Fruit fly (Drosophila melanogaster) whole organism, prepupa: Measurements from ENCODE around the gene CG32855.

ENCODE experiments used
- Blimp-1 ChIP-seq: fragments of 200-800 bp; sonication (Bioruptor generic); optimal IDR thresholded peaks from 3 replicates; lab custom pipeline; 2017; ENCODE audit warnings: missing biosample characterization, missing genetic modification characterization, mild to moderate bottlenecking, moderate library complexity, missing genetic modification reagents
- CG10631 ChIP-seq: fragments of 200-800 bp; sonication (Bioruptor generic); optimal IDR thresholded peaks from 2 replicates; lab custom pipeline; 2016; ENCODE audit warnings: missing biosample characterization, missing genetic modification characterization
- CG11294 ChIP-seq: fragments of 200-800 bp; sonication (Bioruptor generic); IDR thresholded peaks from 2 replicates; pipeline ENCODE4 v1.3.6; 2022; ENCODE audit warnings: missing biosample characterization, missing genetic modification characterization
- CG11762 ChIP-seq: fragments of 200-800 bp; sonication (Bioruptor generic); optimal IDR thresholded peaks from 3 replicates; lab custom pipeline; 2016; ENCODE audit warnings: missing biosample characterization, missing genetic modification characterization; ENCODE audit not compliant: insufficient read depth
- CG11902 ChIP-seq: fragments of 200-800 bp; sonication (Bioruptor generic); optimal IDR thresholded peaks from 3 replicates; lab custom pipeline; 2016; ENCODE audit warnings: missing biosample characterization, missing genetic modification characterization
- CG15336 ChIP-seq: fragments of 200-800 bp; sonication (Bioruptor generic); IDR thresholded peaks from 2 replicates; pipeline ENCODE4 v1.3.6; 2022; ENCODE audit warnings: missing biosample characterization, missing genetic modification characterization
- CG1621 ChIP-seq: fragments of 200-800 bp; sonication (Bioruptor generic); optimal IDR thresholded peaks from 3 replicates; lab custom pipeline; 2018; ENCODE audit warnings: missing biosample characterization, mild to moderate bottlenecking, missing genetic modification characterization
- CG32006 ChIP-seq: fragments of 200-800 bp; sonication (Bioruptor generic); optimal IDR thresholded peaks from 3 replicates; lab custom pipeline; 2017; ENCODE audit warnings: missing biosample characterization, mild to moderate bottlenecking, missing genetic modification characterization
- CG3919 ChIP-seq: fragments of 200-800 bp; sonication (Bioruptor generic); optimal IDR thresholded peaks from 3 replicates; lab custom pipeline; 2016; ENCODE audit warnings: missing biosample characterization, missing genetic modification characterization
- CG4318 ChIP-seq: fragments of 200-800 bp; sonication (Bioruptor generic); optimal IDR thresholded peaks from 3 replicates; lab custom pipeline; 2017; ENCODE audit warnings: missing biosample characterization, mild to moderate bottlenecking, missing genetic modification characterization
- CG6163 ChIP-seq: fragments of 200-800 bp; sonication (Bioruptor generic); IDR thresholded peaks from 3 replicates; pipeline ENCODE4 v1.3.6; 2022; ENCODE audit warnings: missing biosample characterization, missing genetic modification characterization
- CG6276 ChIP-seq: fragments of 200-800 bp; sonication (Bioruptor generic); optimal IDR thresholded peaks from 2 replicates; lab custom pipeline; 2017; ENCODE audit warnings: missing biosample characterization, mild to moderate bottlenecking, missing genetic modification characterization
- CG6792 ChIP-seq: fragments of 200-800 bp; sonication (Bioruptor generic); optimal IDR thresholded peaks from 3 replicates; lab custom pipeline; 2016; ENCODE audit warnings: missing biosample characterization, missing genetic modification characterization
- CG6854 ChIP-seq: fragments of 200-800 bp; sonication (Bioruptor generic); optimal IDR thresholded peaks from 2 replicates; lab custom pipeline; 2017; ENCODE audit warnings: missing biosample characterization, mild to moderate bottlenecking, missing genetic modification characterization
- CG8319 ChIP-seq: fragments of 200-800 bp; sonication (Bioruptor generic); optimal IDR thresholded peaks from 3 replicates; lab custom pipeline; 2016; ENCODE audit warnings: missing biosample characterization, missing genetic modification characterization
- CG8632 ChIP-seq: fragments of 200-800 bp; sonication (Bioruptor generic); optimal IDR thresholded peaks from 3 replicates; lab custom pipeline; 2016; ENCODE audit warnings: missing biosample characterization, missing genetic modification characterization
- CG9139 ChIP-seq: fragments of 200-800 bp; sonication (Bioruptor generic); optimal IDR thresholded peaks from 3 replicates; lab custom pipeline; 2017; ENCODE audit warnings: missing biosample characterization, mild to moderate bottlenecking, missing genetic modification characterization
- Eip78C ChIP-seq: fragments of 200-800 bp; sonication (Bioruptor generic); peaks from one replicate; lab custom pipeline; 2016; ENCODE audit warnings: missing biosample characterization, missing genetic modification characterization
- Ets21C ChIP-seq: fragments of 200-800 bp; sonication (Bioruptor generic); optimal IDR thresholded peaks from 3 replicates; lab custom pipeline; 2016; ENCODE audit warnings: missing biosample characterization, missing genetic modification characterization
- Ets96B ChIP-seq: fragments of 200-800 bp; optimal IDR thresholded peaks from 2 replicates; lab custom pipeline; 2019; ENCODE audit warnings: missing biosample characterization, mild to moderate bottlenecking, missing genetic modification characterization, moderate library complexity
- Gug ChIP-seq: fragments of 200-800 bp; sonication (Bioruptor generic); IDR thresholded peaks from 2 replicates; pipeline ENCODE4 v1.3.6; 2022; ENCODE audit warnings: missing biosample characterization, missing genetic modification characterization
- Hr38 ChIP-seq: sonication (Bioruptor generic); optimal IDR thresholded peaks from 2 replicates; lab custom pipeline; 2016; ENCODE audit warnings: missing biosample characterization, missing genetic modification characterization
- Lpt ChIP-seq: fragments of 200-800 bp; sonication (Bioruptor generic); optimal IDR thresholded peaks from 3 replicates; lab custom pipeline; 2016; ENCODE audit warnings: missing biosample characterization, missing genetic modification characterization
- Met ChIP-seq: fragments of 200-800 bp; sonication (Bioruptor generic); optimal IDR thresholded peaks from 3 replicates; lab custom pipeline; 2016; ENCODE audit warnings: missing biosample characterization, missing genetic modification characterization
- OdsH ChIP-seq: fragments of 200-800 bp; sonication (Bioruptor generic); optimal IDR thresholded peaks from 3 replicates; lab custom pipeline; 2016; ENCODE audit warnings: missing biosample characterization, missing genetic modification characterization
- Sox102F ChIP-seq: fragments of 200-800 bp; sonication (Bioruptor generic); optimal IDR thresholded peaks from 2 replicates; lab custom pipeline; 2016; ENCODE audit warnings: missing biosample characterization, mild to moderate bottlenecking, missing genetic modification characterization
- Sox14 ChIP-seq: fragments of 200-800 bp; sonication (Bioruptor generic); optimal IDR thresholded peaks from 3 replicates; lab custom pipeline; 2016; ENCODE audit warnings: missing biosample characterization, missing genetic modification characterization
- Sox15 ChIP-seq: fragments of 200-800 bp; sonication (Bioruptor generic); optimal IDR thresholded peaks from 3 replicates; lab custom pipeline; 2016; ENCODE audit warnings: missing biosample characterization, missing genetic modification characterization
- acj6 ChIP-seq: fragments of 200-800 bp; sonication (Bioruptor generic); optimal IDR thresholded peaks from 3 replicates; lab custom pipeline; 2016; ENCODE audit warnings: missing biosample characterization, missing genetic modification characterization
- dac ChIP-seq: fragments of 200-800 bp; sonication (Bioruptor generic); optimal IDR thresholded peaks from 2 replicates; lab custom pipeline; 2017; ENCODE audit warnings: missing biosample characterization, mild to moderate bottlenecking, missing genetic modification characterization
- dsx ChIP-seq: fragments of 200-800 bp; optimal IDR thresholded peaks from 3 replicates; lab custom pipeline; 2019; ENCODE audit warnings: missing biosample characterization, mild to moderate bottlenecking, missing genetic modification characterization, moderate library complexity; ENCODE audit not compliant: poor library complexity, severe bottlenecking
- esn ChIP-seq: fragments of 200-800 bp; sonication (Bioruptor generic); optimal IDR thresholded peaks from 2 replicates; lab custom pipeline; 2016; ENCODE audit warnings: missing biosample characterization, mild to moderate bottlenecking, missing genetic modification characterization, moderate library complexity
- lz ChIP-seq: fragments of 200-800 bp; sonication (Bioruptor generic); optimal IDR thresholded peaks from 3 replicates; lab custom pipeline; 2016; ENCODE audit warnings: missing biosample characterization, missing genetic modification characterization
- salr ChIP-seq, 2 experiments: fragments of 200-800 bp; sonication (Bioruptor generic); optimal IDR thresholded peaks; 3 replicates each; lab custom pipeline; 2016 to 2018; ENCODE audit warnings: missing biosample characterization in 2 of 2, missing genetic modification characterization in 2 of 2, mild to moderate bottlenecking in 1 of 2
- spab ChIP-seq: fragments of 200-800 bp; sonication (Bioruptor generic); optimal IDR thresholded peaks from 2 replicates; lab custom pipeline; 2017; ENCODE audit warnings: missing biosample characterization, mild to moderate bottlenecking, missing genetic modification characterization, missing genetic modification reagents
- ss ChIP-seq, 2 experiments: fragments of 200-800 bp; sonication (Bioruptor generic); optimal IDR thresholded peaks; 2 replicates in 1 of 2; 3 replicates in 1 of 2; lab custom pipeline; 2017 to 2018; ENCODE audit warnings: mild to moderate bottlenecking in 2 of 2, missing biosample characterization in 2 of 2, missing genetic modification characterization in 2 of 2, moderate library complexity in 1 of 2
- svp ChIP-seq: fragments of 200-800 bp; sonication (Bioruptor generic); peaks from one replicate; lab custom pipeline; 2016; ENCODE audit warnings: missing biosample characterization, missing genetic modification characterization
- topi ChIP-seq: fragments of 200-800 bp; sonication (Bioruptor generic); optimal IDR thresholded peaks from 3 replicates; lab custom pipeline; 2016; ENCODE audit warnings: missing biosample characterization, missing genetic modification characterization
- vri ChIP-seq: fragments of 200-800 bp; sonication (Bioruptor generic); optimal IDR thresholded peaks from 3 replicates; lab custom pipeline; 2016; ENCODE audit warnings: missing biosample characterization, mild to moderate bottlenecking, missing genetic modification characterization

CG32855 gene

dm6 chr3R:16117359-16117758 lies 36.6 kb upstream of the CG32855 start (continued):
- TF ChIP-seq dsx (GFP tag; lab: Kevin White, UChicago), result no peak
- TF ChIP-seq dac (GFP tag; lab: Kevin White, UChicago), result no peak
- TF ChIP-seq CG8632, result peak; percentile 2
- peak; percentile 14 for TF ChIP-seq CG32006 (GFP tag; lab: Kevin White, UChicago)
- TF ChIP-seq vri, result no peak
- no peak for TF ChIP-seq CG6854 (GFP tag; lab: Kevin White, UChicago)
- no peak for TF ChIP-seq Hr38 (GFP tag; lab: Kevin White, UChicago)
- TF ChIP-seq CG11294 (GFP tag; lab: Robert Waterston, UW), result no peak
- peak; percentile 1 for TF ChIP-seq acj6
- no peak for TF ChIP-seq Ets21C
- TF ChIP-seq Sox14 (GFP tag; lab: Kevin White, UChicago), result no peak
- TF ChIP-seq salr (GFP tag; optimal IDR thresholded peaks at IDR 0.05; lab: Kevin White, UChicago), result no peak
- TF ChIP-seq ss (GFP tag; optimal IDR thresholded peaks at IDR 0.05; lab: Kevin White, UChicago), result peak in 1 of 2 experiments; percentile 18
- no peak for TF ChIP-seq Gug (GFP tag; lab: Robert Waterston, UW)
- no peak for TF ChIP-seq CG6276 (GFP tag; lab: Kevin White, UChicago)
- no peak for TF ChIP-seq Sox15 (GFP tag; lab: Kevin White, UChicago)
- TF ChIP-seq OdsH (GFP tag; lab: Kevin White, UChicago), result no peak

dm6 chr3R:16115861-16116260 lies 35.1 kb upstream of the CG32855 start, which contains the start of gene Sb:
Sb (plus strand) TSS chr3R:16116161.
- no peak for TF ChIP-seq CG15336
- no peak for TF ChIP-seq Met (GFP tag; lab: Kevin White, UChicago)
- no peak for TF ChIP-seq lz (GFP tag; lab: Kevin White, UChicago)
- TF ChIP-seq CG6276 (GFP tag; lab: Kevin White, UChicago), result no peak
- TF ChIP-seq Ets96B (tag; lab: Kevin White, UChicago), result no peak
- no peak for TF ChIP-seq OdsH (GFP tag; lab: Kevin White, UChicago)
- no peak for TF ChIP-seq Blimp-1 (GFP tag; lab: Kevin White, UChicago)
- no peak for TF ChIP-seq CG3919 (GFP tag; lab: Kevin White, UChicago)
- TF ChIP-seq CG6792 (GFP tag; lab: Kevin White, UChicago), result no peak
- TF ChIP-seq Lpt, result no peak
- TF ChIP-seq CG11762 (GFP tag; lab: Kevin White, UChicago), result no peak
- TF ChIP-seq topi (GFP tag; lab: Kevin White, UChicago), result no peak
- TF ChIP-seq CG11902 (GFP tag; lab: Kevin White, UChicago), result no peak
- no peak for TF ChIP-seq CG10631 (GFP tag; lab: Kevin White, UChicago)

DNA sequence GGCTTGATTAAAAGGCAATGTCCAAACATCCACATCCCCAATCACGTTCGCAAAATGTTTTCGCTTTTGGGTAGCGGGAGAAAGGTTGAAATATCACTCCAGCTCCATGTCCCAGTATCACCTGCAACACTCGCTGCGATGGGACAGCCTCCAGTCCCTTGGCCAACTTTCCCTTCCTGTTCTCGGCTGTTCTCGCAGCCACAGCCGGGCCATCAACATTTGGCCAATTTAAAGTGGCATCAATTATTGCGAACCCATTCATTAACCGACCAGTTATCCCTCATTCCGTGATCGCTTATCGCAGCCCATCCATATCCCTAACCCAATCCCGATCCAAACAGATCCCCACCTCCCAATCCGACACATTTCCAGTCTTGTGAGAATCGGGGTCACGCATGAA lies 32.3 kb upstream of the CG32855 start:
- peak; percentile 12 for TF ChIP-seq CG6854 (GFP tag; lab: Kevin White, UChicago)
- TF ChIP-seq svp, result peak; percentile 49
- TF ChIP-seq esn (GFP tag; lab: Kevin White, UChicago), result no peak
- TF ChIP-seq CG1621 (tag; lab: Kevin White, UChicago), result no peak
- TF ChIP-seq Blimp-1 (GFP tag; lab: Kevin White, UChicago), result peak; percentile 81

dm6 chr3R:16105813-16106480 lies 25.2 kb upstream of the CG32855 start:
- TF ChIP-seq lz (GFP tag; lab: Kevin White, UChicago), result no peak
- TF ChIP-seq CG4318, result no peak
- TF ChIP-seq Eip78C (GFP tag; lab: Kevin White, UChicago), result peak; percentile 44
- no peak for TF ChIP-seq dac (GFP tag; lab: Kevin White, UChicago)
- no peak for TF ChIP-seq spab (GFP tag; lab: Kevin White, UChicago)
- TF ChIP-seq Blimp-1 (GFP tag; lab: Kevin White, UChicago), result peak; percentile 75
- TF ChIP-seq CG9139 (GFP tag; lab: Kevin White, UChicago), result no peak
- no peak for TF ChIP-seq CG32006 (GFP tag; lab: Kevin White, UChicago)
- no peak for TF ChIP-seq esn (GFP tag; lab: Kevin White, UChicago)
- TF ChIP-seq Sox102F, result no peak
- TF ChIP-seq svp, result peak; percentile 75
- TF ChIP-seq Ets21C, result no peak
- TF ChIP-seq CG11902 (GFP tag; lab: Kevin White, UChicago), result no peak
- no peak for TF ChIP-seq Lpt
- no peak for TF ChIP-seq OdsH (GFP tag; lab: Kevin White, UChicago)
- TF ChIP-seq topi (GFP tag; lab: Kevin White, UChicago), result no peak
- TF ChIP-seq CG8632, result no peak
- no peak for TF ChIP-seq CG6163
- TF ChIP-seq Sox15 (GFP tag; lab: Kevin White, UChicago), result no peak
- TF ChIP-seq Hr38 (GFP tag; lab: Kevin White, UChicago), result no peak
- no peak for TF ChIP-seq CG8319 (GFP tag; lab: Kevin White, UChicago)
- TF ChIP-seq CG3919 (GFP tag; lab: Kevin White, UChicago), result no peak
